Fruit fly (Drosophila melanogaster): ENCODE data around the gene CG1792.

Gene CG1792

DNA sequence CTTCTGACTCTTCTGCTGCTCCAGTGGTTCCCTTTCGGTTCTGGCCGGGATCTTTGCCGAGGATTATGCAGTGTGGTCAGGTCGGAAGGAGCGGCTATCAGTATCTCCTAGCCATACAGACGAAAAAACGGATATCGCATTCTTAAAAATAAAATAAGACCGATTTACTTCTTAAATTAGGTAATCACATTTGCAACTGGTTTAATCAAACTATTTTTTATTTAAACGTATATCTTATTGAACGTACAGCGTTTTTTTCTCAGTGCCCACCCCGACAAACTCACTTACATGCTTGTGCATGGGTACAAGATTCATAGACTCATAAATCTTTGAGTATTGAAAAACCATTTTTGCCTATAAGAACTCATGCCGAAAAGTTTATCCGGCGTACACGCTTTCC, 10.1 kb downstream of the CG1792 start:
- TF ChIP-seq CTCF (optimal IDR thresholded peaks at IDR 0.05) (no peak), CG8478 (optimal IDR thresholded peaks at IDR 0.05) (no peak)

DNA sequence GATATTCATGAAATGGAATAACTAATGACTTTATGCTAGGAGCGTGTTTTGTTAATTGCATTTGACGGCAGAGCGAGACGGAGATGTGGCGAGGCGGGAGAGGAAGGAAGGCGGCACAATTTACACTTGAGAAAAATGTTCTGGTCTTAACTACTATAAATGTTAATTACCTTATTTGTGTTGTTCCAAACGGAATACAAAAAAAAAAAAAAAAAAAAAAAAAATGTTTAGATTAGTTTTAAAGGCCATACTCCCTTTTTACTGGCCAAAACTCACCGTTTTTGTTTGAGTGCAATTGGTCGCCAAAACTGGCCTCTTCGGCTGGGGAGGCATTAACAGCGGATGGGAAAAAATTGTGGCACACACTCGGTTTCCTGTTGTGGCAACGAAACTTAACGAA, 11.1 kb downstream of the CG1792 start:
- no peak for TF ChIP-seq CTCF (optimal IDR thresholded peaks at IDR 0.05)
- no peak for TF ChIP-seq CG8478 (optimal IDR thresholded peaks at IDR 0.05)

DNA sequence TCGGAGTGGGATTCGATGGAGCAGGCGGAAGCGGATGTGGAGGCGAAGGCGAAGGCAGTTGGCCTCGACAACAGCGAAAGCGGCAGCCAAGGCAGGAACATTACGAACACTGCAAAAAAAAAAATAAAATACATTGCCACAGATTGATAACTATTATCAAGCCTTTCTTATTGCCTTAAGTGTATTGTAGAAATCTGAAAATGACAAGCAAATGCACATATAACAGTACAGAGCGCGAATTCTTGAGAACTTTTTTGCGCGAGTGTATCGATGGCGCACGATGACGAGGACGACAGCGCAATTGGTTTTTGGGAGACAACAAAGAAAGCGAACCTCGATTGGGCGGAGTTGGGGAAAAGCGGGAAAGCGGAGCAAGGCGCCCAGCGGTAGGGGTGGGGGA, 14.3 kb downstream of the CG1792 start:
- TF ChIP-seq CG8478 (optimal IDR thresholded peaks at IDR 0.05): no peak
- TF ChIP-seq CTCF (optimal IDR thresholded peaks at IDR 0.05): no peak

DNA sequence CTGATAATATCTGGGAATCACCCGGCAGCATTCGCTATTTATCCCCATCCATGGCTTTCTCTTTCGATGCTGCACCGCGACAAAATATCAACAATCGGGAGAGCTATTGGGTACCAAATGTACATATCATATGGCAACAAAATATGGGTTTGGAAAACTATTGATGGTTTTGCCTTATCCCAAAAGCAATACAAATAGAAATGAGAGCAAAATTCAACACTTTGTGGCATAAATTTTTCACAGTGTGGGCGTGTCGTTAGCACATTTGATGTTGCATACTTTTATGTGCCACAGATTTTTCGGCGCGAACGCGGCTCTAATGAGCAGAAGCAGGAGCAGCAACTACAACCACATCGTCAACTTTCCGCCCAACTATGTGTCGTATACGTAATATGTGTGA, 16.2 kb downstream of the CG1792 start:
- TF ChIP-seq CTCF (optimal IDR thresholded peaks at IDR 0.05): no peak
- TF ChIP-seq CG8478 (optimal IDR thresholded peaks at IDR 0.05): no peak

DNA sequence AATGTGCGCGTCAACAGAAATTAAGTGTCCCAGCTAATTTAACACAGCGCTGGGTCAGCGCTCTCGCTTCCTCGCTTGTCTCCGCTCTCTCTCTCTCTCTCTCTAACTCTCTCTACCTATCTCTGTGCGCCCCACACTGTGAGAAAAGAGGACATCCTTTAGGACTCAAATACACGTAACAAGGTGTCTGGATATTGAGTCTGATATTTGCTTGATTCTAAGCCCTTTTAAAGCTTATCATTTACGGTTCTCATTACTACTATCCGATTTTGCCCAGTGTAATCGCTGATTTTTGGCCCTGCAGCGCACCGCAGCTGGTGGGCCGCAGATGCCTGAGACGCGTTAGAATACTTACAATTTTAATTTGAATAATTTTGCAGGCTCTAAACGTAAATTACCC, 20.4 kb downstream of the CG1792 start:
- no peak for TF ChIP-seq CG8478 (optimal IDR thresholded peaks at IDR 0.05)
- TF ChIP-seq CTCF (optimal IDR thresholded peaks at IDR 0.05): no peak

DNA sequence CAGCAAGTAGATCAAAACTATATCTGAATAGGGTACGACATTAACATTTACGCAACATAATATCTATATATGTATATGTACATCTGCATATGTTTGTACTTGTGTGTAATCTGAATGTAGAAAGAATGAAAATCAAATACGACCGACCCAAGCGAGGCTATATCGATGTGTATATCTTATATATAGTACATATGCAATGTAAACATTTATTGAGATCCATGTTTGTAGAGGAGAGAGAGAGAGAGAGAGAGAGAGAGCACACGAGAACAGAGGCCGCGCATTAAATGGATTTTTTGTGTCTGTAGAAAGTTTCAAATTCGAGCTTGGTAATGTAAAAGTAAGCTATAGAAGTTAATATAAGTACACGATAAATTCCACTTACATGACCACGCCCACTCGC, 46.7 kb downstream of the CG1792 start:
- no peak for TF ChIP-seq CG8478 (optimal IDR thresholded peaks at IDR 0.05)
- no peak for TF ChIP-seq CTCF (optimal IDR thresholded peaks at IDR 0.05)
